Worm (Caenorhabditis elegans) whole organism, L3 larva: ENCODE results near the gene W05B10.3.

Experiments
- aly-2 ChIP-seq: fragments of 150-350 bp; optimal IDR thresholded peaks from 2 replicates; lab custom pipeline; 2014; ENCODE audit warnings: missing biosample characterization, missing genetic modification characterization
- ama-1 ChIP-seq: fragments of 150-350 bp; optimal IDR thresholded peaks from 2 replicates; lab custom pipeline; 2018
- daf-12 ChIP-seq: fragments of 150-350 bp; optimal IDR thresholded peaks from 2 replicates; lab custom pipeline; 2014; ENCODE audit warnings: missing biosample characterization, missing genetic modification reagents, missing genetic modification characterization
- elt-1 ChIP-seq: fragments of 150-350 bp; optimal IDR thresholded peaks from 2 replicates; lab custom pipeline; 2014; ENCODE audit warnings: missing biosample characterization, missing genetic modification characterization
- fos-1 ChIP-seq: fragments of 150-350 bp; optimal IDR thresholded peaks from 2 replicates; lab custom pipeline; 2014; ENCODE audit warnings: missing biosample characterization, missing genetic modification characterization
- mdl-1 ChIP-seq: fragments of 150-350 bp; optimal IDR thresholded peaks from 2 replicates; lab custom pipeline; 2014; ENCODE audit warnings: missing biosample characterization, missing genetic modification characterization
- nhr-11 ChIP-seq: fragments of 150-350 bp; optimal IDR thresholded peaks from 2 replicates; lab custom pipeline; 2014; ENCODE audit warnings: missing biosample characterization, missing genetic modification characterization
- nhr-76 ChIP-seq: fragments of 150-350 bp; sonication (generic microtip); optimal IDR thresholded peaks from 5 replicates; lab custom pipeline; 2014; ENCODE audit warnings: missing biosample characterization, missing genetic modification characterization
- pha-4 ChIP-seq: fragments of 150-350 bp; optimal IDR thresholded peaks from 2 replicates; lab custom pipeline; 2014; ENCODE audit warnings: missing biosample characterization, missing genetic modification reagents, missing genetic modification characterization
- skn-1 ChIP-seq: fragments of 150-350 bp; optimal IDR thresholded peaks from 2 replicates; lab custom pipeline; 2014; ENCODE audit warnings: missing biosample characterization, missing genetic modification characterization
- tbx-2 ChIP-seq: sonication (generic microtip); optimal IDR thresholded peaks from 2 replicates; lab custom pipeline; 2016; ENCODE audit warnings: mild to moderate bottlenecking, missing genetic modification characterization, missing compliant biosample characterization
- ztf-11 ChIP-seq: fragments of 150-350 bp; optimal IDR thresholded peaks from 2 replicates; lab custom pipeline; 2014; ENCODE audit warnings: missing biosample characterization, missing genetic modification characterization

DNA sequence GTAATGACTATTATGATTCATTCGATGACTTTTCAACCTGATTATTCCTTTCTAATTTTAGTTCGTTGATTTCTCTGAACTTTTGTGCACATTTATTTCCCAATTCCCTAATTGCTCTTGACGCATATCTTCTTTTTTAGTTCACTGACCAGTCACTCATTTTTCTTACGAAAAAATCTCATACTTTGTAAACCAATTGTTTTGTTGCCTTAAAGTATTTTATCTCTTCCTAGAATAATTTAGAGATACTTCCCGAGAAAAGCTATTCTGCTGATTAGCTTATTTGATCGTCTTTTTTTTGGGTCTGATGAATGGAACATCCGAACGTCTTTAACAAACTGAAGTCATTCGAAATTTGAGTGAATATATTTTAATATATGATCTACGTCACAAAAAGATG, 17.8 kb upstream of the W05B10.3 start:
- TF ChIP-seq fos-1 (tag; lab: Kevin White, UChicago), result no peak
- TF ChIP-seq ztf-11 (tag; lab: Kevin White, UChicago), result no peak
- no peak for TF ChIP-seq ama-1 (lab: Kevin White, UChicago)
- no peak for TF ChIP-seq mdl-1
- no peak for TF ChIP-seq daf-12 (tag; lab: Kevin White, UChicago)
- no peak for TF ChIP-seq nhr-76 (tag; lab: Kevin White, UChicago)
- no peak for TF ChIP-seq tbx-2
- TF ChIP-seq nhr-11 (tag; lab: Kevin White, UChicago), result no peak
- no peak for TF ChIP-seq pha-4 (tag; lab: Kevin White, UChicago)
- no peak for TF ChIP-seq aly-2 (tag; lab: Kevin White, UChicago)
- TF ChIP-seq elt-1 (tag; lab: Kevin White, UChicago), result no peak
- no peak for TF ChIP-seq skn-1
